Worm (Caenorhabditis elegans) whole organism, late embryonic: Measurements from ENCODE around the gene sru-2.

Experiments used
- C38D4.7 ChIP-seq: fragments of 200-800 bp; sonication (Bioruptor generic); optimal IDR thresholded peaks from 2 replicates; lab custom pipeline; 2018; ENCODE audit warnings: mild to moderate bottlenecking, missing genetic modification characterization, moderate library complexity, missing compliant biosample characterization
- K02D7.2 ChIP-seq: sonication (generic microtip); optimal IDR thresholded peaks from 2 replicates; lab custom pipeline; 2017; ENCODE audit warnings: mild to moderate bottlenecking, missing genetic modification characterization, missing compliant biosample characterization
- ama-1 ChIP-seq: fragments of 150-350 bp; optimal IDR thresholded peaks from 2 replicates; lab custom pipeline; 2014
- elt-2 ChIP-seq: sonication (generic microtip); optimal IDR thresholded peaks from 2 replicates; lab custom pipeline; 2016; ENCODE audit warnings: missing genetic modification reagents, missing genetic modification characterization, missing compliant biosample characterization
- hlh-13 ChIP-seq: fragments of 200-800 bp; sonication (Bioruptor generic); optimal IDR thresholded peaks from 2 replicates; lab custom pipeline; 2018; ENCODE audit warnings: mild to moderate bottlenecking, missing genetic modification characterization, missing compliant biosample characterization
- hlh-6 ChIP-seq: sonication (generic microtip); optimal IDR thresholded peaks from 2 replicates; lab custom pipeline; 2016; ENCODE audit warnings: missing genotype, missing genetic modification characterization, missing compliant biosample characterization
- mec-3 ChIP-seq: sonication (generic microtip); optimal IDR thresholded peaks from 2 replicates; lab custom pipeline; 2016; ENCODE audit warnings: borderline replicate concordance, missing genetic modification characterization, missing compliant biosample characterization
- ztf-16 ChIP-seq: sonication (generic microtip); optimal IDR thresholded peaks from 2 replicates; lab custom pipeline; 2017; ENCODE audit warnings: missing genetic modification characterization, missing compliant biosample characterization

DNA sequence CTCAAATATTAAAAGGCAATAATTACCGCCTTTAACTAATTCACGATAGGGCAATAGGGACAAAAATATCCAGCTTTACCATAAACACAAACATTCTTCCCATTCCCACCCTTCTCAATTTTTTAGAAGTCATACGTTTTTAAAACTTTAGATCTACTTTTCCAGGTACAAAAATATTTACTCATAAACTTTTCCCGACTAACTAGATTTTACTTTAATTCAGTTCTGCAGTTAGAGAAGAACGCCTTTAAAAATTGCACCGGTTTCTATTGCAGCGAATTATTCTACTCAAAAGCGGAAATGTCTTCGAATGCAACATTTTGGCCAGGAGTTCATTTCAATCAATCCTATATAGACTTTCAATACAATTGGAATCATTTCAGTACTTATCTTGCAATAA lies 10.2 kb downstream of the sru-2 start, which contains the start of gene sru-3:
- TF ChIP-seq mec-3 (tag; lab: Kevin White, UChicago) (no peak), hlh-6 (tag; lab: Kevin White, UChicago) (no peak), C38D4.7 (GFP tag; lab: Kevin White, UChicago) (no peak), ama-1 (lab: Kevin White, UChicago) (no peak), ztf-16 (tag; lab: Kevin White, UChicago) (no peak), hlh-13 (GFP tag; lab: Kevin White, UChicago) (no peak), K02D7.2 (tag; lab: Kevin White, UChicago) (no peak), elt-2 (tag; lab: Kevin White, UChicago) (no peak)
